Worm (Caenorhabditis elegans): ENCODE measurements around the gene C25A8.2.

- TF ChIP-seq lin-13 (GFP tag; optimal IDR thresholded peaks at IDR 0.05) = no peak
- TF ChIP-seq snpc-4 (tag; optimal IDR thresholded peaks at IDR 0.05) = no peak
- no peak for TF ChIP-seq ceh-82 (tag; optimal IDR thresholded peaks at IDR 0.05)
- TF ChIP-seq blmp-1 (tag; optimal IDR thresholded peaks at IDR 0.05; ENCODE audit: insufficient read depth) = no peak
- TF ChIP-seq unc-55 (GFP tag; optimal IDR thresholded peaks at IDR 0.05) = peak; percentile 71
- TF ChIP-seq fos-1 (tag; optimal IDR thresholded peaks at IDR 0.05) = no peak
- no peak for TF ChIP-seq ceh-16 (tag; optimal IDR thresholded peaks at IDR 0.05)
Observed at ce11 chrIV:7016502-7016901, 6.9 kb downstream of the C25A8.2 start.

All from whole organism, L2 larva.